Worm (Caenorhabditis elegans): ENCODE data around the gene T28C12.6.

The T28C12.6 gene

DNA sequence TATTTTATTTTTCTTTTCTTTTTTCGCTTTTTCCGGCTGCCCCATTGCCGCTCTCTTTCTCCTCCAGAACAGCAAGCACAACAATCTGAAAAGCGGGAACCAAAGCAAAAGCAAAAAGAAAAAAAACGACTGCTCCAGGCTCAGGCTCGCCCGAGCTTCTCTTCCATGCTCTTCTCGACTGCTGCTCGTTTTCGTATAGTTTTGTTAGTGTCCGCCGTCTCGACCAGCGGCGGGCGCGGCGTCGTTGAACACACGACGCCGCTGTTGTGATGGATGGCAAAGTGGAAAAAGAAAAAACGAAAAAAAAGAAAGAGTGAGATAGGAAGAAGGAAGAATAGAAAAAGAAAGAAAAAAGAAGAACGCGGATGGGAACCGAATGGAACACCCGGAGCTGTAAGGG, 14.2 kb upstream of the T28C12.6 start:
- TF ChIP-seq tbx-11 (GFP tag; IDR thresholded peaks at IDR 0.05) (no peak), scrt-1 (GFP tag; IDR thresholded peaks at IDR 0.05) (no peak), flt-1 (GFP tag; IDR thresholded peaks at IDR 0.05) (no peak), F13C5.2 (tag; optimal IDR thresholded peaks at IDR 0.05) (no peak), hmg-4 (GFP tag; optimal IDR thresholded peaks at IDR 0.05) (no peak), tra-4 (tag; optimal IDR thresholded peaks at IDR 0.05) (no peak)

DNA sequence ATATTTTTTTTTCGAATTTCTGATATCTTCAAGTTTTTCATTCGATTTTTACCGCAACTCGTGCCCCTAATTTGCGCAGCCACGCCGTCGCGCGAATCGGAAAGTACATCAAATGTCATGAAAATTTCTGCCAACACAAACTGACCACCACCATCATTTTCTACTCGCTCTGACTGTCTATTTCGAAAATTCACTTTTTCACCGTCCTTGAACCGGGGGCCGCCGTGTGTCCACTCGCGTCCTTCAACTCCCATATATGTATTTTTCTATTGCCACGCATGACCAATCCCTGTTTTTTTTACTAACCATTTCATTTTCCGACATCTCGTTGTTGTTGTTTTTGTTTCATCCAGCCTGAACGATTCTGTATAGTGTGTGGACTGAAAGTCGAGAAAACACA, 13.7 kb upstream of the T28C12.6 start:
- no peak for TF ChIP-seq hnd-1 (tag; optimal IDR thresholded peaks at IDR 0.05)
- TF ChIP-seq F13C5.2 (tag; optimal IDR thresholded peaks at IDR 0.05) = no peak
- TF ChIP-seq tra-4 (tag; optimal IDR thresholded peaks at IDR 0.05) = no peak
- no peak for TF ChIP-seq aly-1 (tag; optimal IDR thresholded peaks at IDR 0.05)
- no peak for TF ChIP-seq hmbx-1 (tag; optimal IDR thresholded peaks at IDR 0.05)

DNA sequence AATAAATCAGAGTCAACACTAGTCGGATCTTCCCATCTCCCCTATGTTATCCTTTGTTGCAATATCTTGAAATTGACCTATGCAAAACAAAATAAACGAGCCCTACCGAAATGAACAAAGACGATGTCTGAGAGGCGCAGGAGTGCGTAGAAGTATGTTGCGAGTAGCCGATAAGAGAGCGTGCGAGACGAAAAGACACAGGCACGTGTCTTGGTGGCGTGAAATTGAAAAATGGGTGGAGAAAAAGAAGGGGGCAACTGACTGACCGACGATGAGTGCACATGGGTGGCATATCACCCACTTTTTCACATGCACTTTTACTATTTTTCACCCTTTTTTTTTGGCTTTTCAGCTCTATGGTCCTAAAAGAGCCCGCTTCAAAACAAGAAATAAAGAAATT, 12.2 kb upstream of the T28C12.6 start:
- TF ChIP-seq hnd-1 (tag; optimal IDR thresholded peaks at IDR 0.05) (no peak), F13C5.2 (tag; optimal IDR thresholded peaks at IDR 0.05) (no peak), tbx-37 (GFP tag; conservative IDR thresholded peaks at IDR 0.05) (no peak), sea-1 (GFP tag; conservative IDR thresholded peaks at IDR 0.05) (no peak), scrt-1 (GFP tag; IDR thresholded peaks at IDR 0.05) (no peak), pes-1 (GFP tag; IDR thresholded peaks at IDR 0.05) (no peak), tra-4 (tag; optimal IDR thresholded peaks at IDR 0.05) (no peak), ama-1 (optimal IDR thresholded peaks at IDR 0.05) (no peak), B0310.2 (tag; optimal IDR thresholded peaks at IDR 0.05) (no peak), flt-1 (GFP tag; IDR thresholded peaks at IDR 0.05) (no peak), aly-1 (tag; optimal IDR thresholded peaks at IDR 0.05) (no peak), tbx-11 (GFP tag; IDR thresholded peaks at IDR 0.05) (no peak), ceh-13 (GFP tag; optimal IDR thresholded peaks at IDR 0.05) (no peak), ceh-36 (tag; optimal IDR thresholded peaks at IDR 0.05) (no peak), ets-7 (tag; optimal IDR thresholded peaks at IDR 0.05) (no peak)

DNA sequence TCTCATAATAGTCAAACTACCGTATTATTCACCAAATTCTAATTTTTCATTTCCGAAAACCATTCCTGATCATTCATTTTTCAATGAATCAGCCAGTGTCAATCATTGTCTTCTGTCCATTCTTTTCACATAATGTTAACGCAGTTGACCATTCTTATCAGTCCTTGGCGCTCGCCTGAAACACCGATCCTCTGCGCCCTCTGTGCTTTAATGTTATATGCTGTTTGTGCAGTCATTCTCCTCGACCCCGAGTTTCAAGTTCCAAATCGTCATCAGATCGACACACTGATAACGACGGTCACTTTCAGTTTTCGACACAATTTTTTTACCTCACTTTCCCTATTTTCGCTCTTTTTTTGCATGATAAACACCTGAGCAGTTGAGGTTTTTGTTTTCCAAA, 11.0 kb upstream of the T28C12.6 start:
- TF ChIP-seq ceh-13 (GFP tag; optimal IDR thresholded peaks at IDR 0.05) = no peak
- TF ChIP-seq pes-1 (GFP tag; IDR thresholded peaks at IDR 0.05) = no peak
- no peak for TF ChIP-seq sea-1 (GFP tag; conservative IDR thresholded peaks at IDR 0.05)
- no peak for TF ChIP-seq ceh-36 (tag; optimal IDR thresholded peaks at IDR 0.05)
- TF ChIP-seq tbx-37 (GFP tag; conservative IDR thresholded peaks at IDR 0.05) = no peak
- no peak for TF ChIP-seq tra-4 (tag; optimal IDR thresholded peaks at IDR 0.05)
- TF ChIP-seq aly-1 (tag; optimal IDR thresholded peaks at IDR 0.05) = no peak
- TF ChIP-seq tbx-11 (GFP tag; IDR thresholded peaks at IDR 0.05) = no peak
- no peak for TF ChIP-seq F13C5.2 (tag; optimal IDR thresholded peaks at IDR 0.05)
- TF ChIP-seq hnd-1 (tag; optimal IDR thresholded peaks at IDR 0.05) = no peak

ce11 chrV:6346043-6346618, 10.2 kb upstream of the T28C12.6 start:
- no peak for TF ChIP-seq aly-1 (tag; optimal IDR thresholded peaks at IDR 0.05)

DNA sequence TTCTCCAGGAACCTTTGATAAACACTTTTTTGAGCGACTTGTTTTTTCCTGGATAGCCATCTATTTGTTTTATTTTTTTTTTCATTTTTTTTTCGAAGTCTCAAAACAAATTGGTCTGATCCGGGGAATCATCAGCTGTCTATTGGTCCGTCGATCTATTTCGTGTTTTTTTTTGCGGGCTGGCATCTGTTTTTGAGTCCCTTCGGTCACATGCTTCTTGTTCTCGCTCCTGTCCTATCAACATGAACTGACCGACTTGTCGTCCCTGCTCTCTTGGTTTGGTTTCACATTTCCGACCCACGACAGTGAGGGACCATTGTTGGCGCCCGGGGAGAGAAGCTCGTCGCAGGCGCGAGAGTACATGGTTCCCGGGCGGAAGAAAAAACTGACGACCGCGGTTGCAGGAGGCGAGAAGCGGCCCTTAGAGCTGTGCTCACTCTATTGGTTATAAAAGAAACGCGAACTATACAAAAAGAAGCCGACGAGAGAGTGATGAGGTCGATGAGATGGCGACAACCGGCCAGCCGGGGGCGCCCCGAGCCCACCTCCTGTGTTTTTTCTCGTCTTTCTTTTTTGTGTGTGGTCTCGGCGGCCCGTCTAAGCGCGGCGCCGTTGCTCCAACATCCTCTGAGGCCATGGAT, 8.7 kb upstream of the T28C12.6 start:
- TF ChIP-seq scrt-1 (GFP tag; IDR thresholded peaks at IDR 0.05) (no peak), aly-1 (tag; optimal IDR thresholded peaks at IDR 0.05) (peak; percentile 20)

ce11 chrV:6342502-6342901, 6.6 kb upstream of the T28C12.6 start:
- TF ChIP-seq F13C5.2 (tag; optimal IDR thresholded peaks at IDR 0.05) (no peak), ets-7 (tag; optimal IDR thresholded peaks at IDR 0.05) (no peak), scrt-1 (GFP tag; IDR thresholded peaks at IDR 0.05) (no peak), pes-1 (GFP tag; IDR thresholded peaks at IDR 0.05) (no peak), tra-4 (tag; optimal IDR thresholded peaks at IDR 0.05) (no peak), sea-1 (GFP tag; conservative IDR thresholded peaks at IDR 0.05) (no peak), hmbx-1 (tag; optimal IDR thresholded peaks at IDR 0.05) (no peak), B0310.2 (tag; optimal IDR thresholded peaks at IDR 0.05) (no peak), hmg-4 (GFP tag; optimal IDR thresholded peaks at IDR 0.05) (no peak), tbx-11 (GFP tag; IDR thresholded peaks at IDR 0.05) (no peak), flt-1 (GFP tag; IDR thresholded peaks at IDR 0.05) (no peak), tbx-37 (GFP tag; conservative IDR thresholded peaks at IDR 0.05) (no peak), ceh-13 (GFP tag; optimal IDR thresholded peaks at IDR 0.05) (no peak), aly-1 (tag; optimal IDR thresholded peaks at IDR 0.05) (no peak), hnd-1 (tag; optimal IDR thresholded peaks at IDR 0.05) (no peak), ama-1 (optimal IDR thresholded peaks at IDR 0.05) (no peak), ceh-36 (tag; optimal IDR thresholded peaks at IDR 0.05) (no peak)

- no peak for TF ChIP-seq ama-1 (optimal IDR thresholded peaks at IDR 0.05)
- TF ChIP-seq ceh-13 (GFP tag; optimal IDR thresholded peaks at IDR 0.05) = no peak
- no peak for TF ChIP-seq hmg-4 (GFP tag; optimal IDR thresholded peaks at IDR 0.05)
- TF ChIP-seq ets-7 (tag; optimal IDR thresholded peaks at IDR 0.05) = no peak
- no peak for TF ChIP-seq aly-1 (tag; optimal IDR thresholded peaks at IDR 0.05)
- TF ChIP-seq tbx-11 (GFP tag; IDR thresholded peaks at IDR 0.05) = no peak
- no peak for TF ChIP-seq scrt-1 (GFP tag; IDR thresholded peaks at IDR 0.05)
- TF ChIP-seq F13C5.2 (tag; optimal IDR thresholded peaks at IDR 0.05) = no peak
- TF ChIP-seq hnd-1 (tag; optimal IDR thresholded peaks at IDR 0.05) = no peak
- no peak for TF ChIP-seq tra-4 (tag; optimal IDR thresholded peaks at IDR 0.05)
- TF ChIP-seq ceh-36 (tag; optimal IDR thresholded peaks at IDR 0.05) = no peak
- TF ChIP-seq tbx-37 (GFP tag; conservative IDR thresholded peaks at IDR 0.05) = no peak
- no peak for TF ChIP-seq hmbx-1 (tag; optimal IDR thresholded peaks at IDR 0.05)
- TF ChIP-seq B0310.2 (tag; optimal IDR thresholded peaks at IDR 0.05) = no peak
- TF ChIP-seq sea-1 (GFP tag; conservative IDR thresholded peaks at IDR 0.05) = no peak
- TF ChIP-seq flt-1 (GFP tag; IDR thresholded peaks at IDR 0.05) = no peak
- no peak for TF ChIP-seq pes-1 (GFP tag; IDR thresholded peaks at IDR 0.05)
These were observed 5.2 kb upstream of the T28C12.6 start for ce11 chrV:6341078-6341638.

Measured in whole organism, early embryonic.